Fruit fly (Drosophila melanogaster): Measurements from ENCODE around the gene CG9121.
A peak's percentile ranks its signal among the peaks of the same experiment; 100 is the strongest.

Gene CG9121

dm6 chr2L:5044892-5045619 is 5.8 kb downstream of the CG9121 start (continued):
- peak; percentile 14 for TF ChIP-seq jumu (GFP tag; optimal IDR thresholded peaks at IDR 0.05)
- no peak for TF ChIP-seq grn (GFP tag; optimal IDR thresholded peaks at IDR 0.05)
- peak; percentile 69 for TF ChIP-seq CG6272 (GFP tag; IDR thresholded peaks at IDR 0.05)
- TF ChIP-seq z (GFP tag; IDR thresholded peaks at IDR 0.05) = no peak
- no peak for TF ChIP-seq en (GFP tag; optimal IDR thresholded peaks at IDR 0.05)
- peak; percentile 40; the same call in 1 of the 3 replicates for TF ChIP-seq sr (GFP tag; IDR thresholded peaks at IDR 0.05)
- 0 out of 2 replicates have a peak, but pooled peaks have one; percentile 40 for TF ChIP-seq CG3847 (GFP tag; IDR thresholded peaks at IDR 0.05)
- TF ChIP-seq gfzf (GFP tag; optimal IDR thresholded peaks at IDR 0.05) = no peak
- no peak for TF ChIP-seq Lhr (GFP tag; optimal IDR thresholded peaks at IDR 0.05)
- no peak for TF ChIP-seq stwl (tag; optimal IDR thresholded peaks at IDR 0.05)
- peak; percentile 36 for TF ChIP-seq CG12942 (GFP tag; optimal IDR thresholded peaks at IDR 0.05)
- TF ChIP-seq fd64A (GFP tag; optimal IDR thresholded peaks at IDR 0.05) = no peak
- TF ChIP-seq rib (GFP tag; IDR thresholded peaks at IDR 0.05) = no peak
- peak; percentile 13 for TF ChIP-seq Atf-2 (GFP tag; optimal IDR thresholded peaks at IDR 0.05)
- TF ChIP-seq ham (GFP tag; IDR thresholded peaks at IDR 0.05) = no peak; the same call in 1 of the 2 replicates
- TF ChIP-seq gce (GFP tag; IDR thresholded peaks at IDR 0.05) = peak; percentile 77; the same call in 2 of the 3 replicates
- TF ChIP-seq tna (GFP tag; IDR thresholded peaks at IDR 0.05; ENCODE audit: partially characterized antibody) = no peak
- TF ChIP-seq CG6689 (GFP tag; IDR thresholded peaks at IDR 0.05) = peak; percentile 45; the same call in 1 of the 2 replicates
- no peak for TF ChIP-seq CG11093 (GFP tag; IDR thresholded peaks at IDR 0.05)
- peak; percentile 23 for TF ChIP-seq CG18476 (GFP tag; optimal IDR thresholded peaks at IDR 0.05)
- TF ChIP-seq ac (GFP tag; optimal IDR thresholded peaks at IDR 0.05) = no peak
- TF ChIP-seq CG4707 (GFP tag; optimal IDR thresholded peaks at IDR 0.05) = no peak
- TF ChIP-seq btn (GFP tag; optimal IDR thresholded peaks at IDR 0.05) = no peak
- TF ChIP-seq salm (tag; optimal IDR thresholded peaks at IDR 0.05) = no peak
- no peak for TF ChIP-seq ato (GFP tag; IDR thresholded peaks at IDR 0.05; ENCODE audit: partially characterized antibody)
- peak; percentile 57 for TF ChIP-seq CG8924 (tag; optimal IDR thresholded peaks at IDR 0.05)
- no peak for TF ChIP-seq scrt (GFP tag; optimal IDR thresholded peaks at IDR 0.05)
- TF ChIP-seq Hr51 (GFP tag; optimal IDR thresholded peaks at IDR 0.05) = peak; percentile 7 to 73
- TF ChIP-seq CG2129 (GFP tag; IDR thresholded peaks at IDR 0.05; ENCODE audit: partially characterized antibody) = no peak
- no peak for TF ChIP-seq pb (GFP tag; optimal IDR thresholded peaks at IDR 0.05)
- TF ChIP-seq trem (tag; optimal IDR thresholded peaks at IDR 0.05) = peak; percentile 11
- peak; percentile 65 for TF ChIP-seq phol (tag; optimal IDR thresholded peaks at IDR 0.05)
- TF ChIP-seq ind (GFP tag; optimal IDR thresholded peaks at IDR 0.05) = peak; percentile 54
- TF ChIP-seq Bteb2 (GFP tag; optimal IDR thresholded peaks at IDR 0.05) = no peak
- no peak for TF ChIP-seq CG8281 (tag; optimal IDR thresholded peaks at IDR 0.05)
- TF ChIP-seq ewg (GFP tag; optimal IDR thresholded peaks at IDR 0.05) = peak; percentile 36
- TF ChIP-seq CG17912 (GFP tag; optimal IDR thresholded peaks at IDR 0.05) = no peak
- no peak for TF ChIP-seq CkIIα-i1 (GFP tag; IDR thresholded peaks at IDR 0.05)
- TF ChIP-seq HLHmδ (GFP tag; optimal IDR thresholded peaks at IDR 0.05) = no peak
- TF ChIP-seq Rfx (GFP tag; IDR thresholded peaks at IDR 0.05) = peak; percentile 63
- TF ChIP-seq fd3F (GFP tag; optimal IDR thresholded peaks at IDR 0.05) = peak; percentile 41
- TF ChIP-seq Sry-δ (GFP tag; optimal IDR thresholded peaks at IDR 0.05) = no peak
- TF ChIP-seq CG1529 (GFP tag; optimal IDR thresholded peaks at IDR 0.05) = peak; percentile 1
- no peak for TF ChIP-seq Dll (GFP tag; IDR thresholded peaks at IDR 0.05; ENCODE audit: partially characterized antibody)
- no peak for TF ChIP-seq ERR (GFP tag; optimal IDR thresholded peaks at IDR 0.05)
- TF ChIP-seq Doc2 (GFP tag; IDR thresholded peaks at IDR 0.05) = no peak
- TF ChIP-seq Atf6 (GFP tag; IDR thresholded peaks at IDR 0.05) = peak; percentile 61; the same call in 1 of the 2 replicates
- TF ChIP-seq slp2 (GFP tag; optimal IDR thresholded peaks at IDR 0.05) = no peak
- peak; percentile 52 for TF ChIP-seq CG8359 (GFP tag; optimal IDR thresholded peaks at IDR 0.05; ENCODE audit: borderline replicate concordance)

Measured in whole organism, embryonic.